Worm (Caenorhabditis elegans) whole organism, young adult: ENCODE data around the gene K08E4.8.

Source experiments
- B0035.1 ChIP-seq: sonication (generic microtip); optimal IDR thresholded peaks from 2 replicates; lab custom pipeline; 2016; ENCODE audit warnings: missing genetic modification characterization, mild to moderate bottlenecking, missing compliant biosample characterization, missing genotype, missing genetic modification reagents
- C17E4.6 ChIP-seq: fragments of 200-800 bp; sonication (Bioruptor generic); IDR thresholded peaks from 2 replicates; pipeline ENCODE4 v1.3.6; 2022; ENCODE audit warnings: missing genetic modification reagents, missing genetic modification characterization, missing compliant biosample characterization
- D2030.7 ChIP-seq: fragments of 200-800 bp; sonication (Bioruptor generic); IDR thresholded peaks from 2 replicates; pipeline ENCODE4 v1.3.6; 2022; ENCODE audit warnings: missing genetic modification reagents, missing genetic modification characterization, missing compliant biosample characterization
- F23B12.7 ChIP-seq: sonication (generic microtip); optimal IDR thresholded peaks from 2 replicates; lab custom pipeline; 2017; ENCODE audit warnings: missing genetic modification characterization, mild to moderate bottlenecking, missing compliant biosample characterization, antibody characterized with exemption, moderate library complexity; ENCODE audit not compliant: insufficient read depth
- F39B2.1 ChIP-seq: fragments of 200-800 bp; sonication (Bioruptor generic); IDR thresholded peaks from 2 replicates; pipeline ENCODE4 v1.3.6; 2022; ENCODE audit warnings: missing genetic modification reagents, missing genetic modification characterization, missing compliant biosample characterization
- F49E8.2 ChIP-seq: sonication (generic microtip); optimal IDR thresholded peaks from 3 replicates; lab custom pipeline; 2017; ENCODE audit warnings: missing genetic modification characterization, mild to moderate bottlenecking, missing compliant biosample characterization, antibody characterized with exemption, moderate library complexity; ENCODE audit not compliant: insufficient read depth
- F52B5.7 ChIP-seq: sonication (generic microtip); optimal IDR thresholded peaks from 2 replicates; lab custom pipeline; 2016; ENCODE audit warnings: mild to moderate bottlenecking, missing genetic modification characterization, missing compliant biosample characterization
- F57A8.1 ChIP-seq: fragments of 200-800 bp; sonication (Bioruptor generic); optimal IDR thresholded peaks from 2 replicates; lab custom pipeline; 2018; ENCODE audit warnings: mild to moderate bottlenecking, missing genetic modification characterization, moderate library complexity, missing compliant biosample characterization
- T07F8.4 ChIP-seq: sonication (generic microtip); optimal IDR thresholded peaks from 2 replicates; lab custom pipeline; 2016; ENCODE audit warnings: mild to moderate bottlenecking, missing genetic modification characterization, moderate library complexity, missing compliant biosample characterization
- Y56A3A.18 ChIP-seq: fragments of 200-800 bp; sonication (Bioruptor generic); IDR thresholded peaks from 2 replicates; pipeline ENCODE4 v1.3.6; 2022; ENCODE audit warnings: missing genetic modification reagents, missing genetic modification characterization, missing compliant biosample characterization
- Y79H2A.3 ChIP-seq: fragments of 200-800 bp; sonication (Bioruptor generic); conservative IDR thresholded peaks from 2 replicates; pipeline ENCODE4 v1.3.6; 2022; ENCODE audit warnings: missing genetic modification reagents, missing genetic modification characterization, missing compliant biosample characterization
- Y95B8A.8 ChIP-seq: fragments of 200-800 bp; sonication (Bioruptor generic); IDR thresholded peaks from 2 replicates; pipeline ENCODE4 v1.3.6; 2022; ENCODE audit warnings: missing genetic modification reagents, missing genetic modification characterization, missing compliant biosample characterization
- ZK185.1 ChIP-seq: sonication (generic microtip); optimal IDR thresholded peaks from 2 replicates; lab custom pipeline; 2016; ENCODE audit warnings: mild to moderate bottlenecking, missing genetic modification characterization, missing compliant biosample characterization; ENCODE audit not compliant: poor library complexity, severe bottlenecking
- akir-1 ChIP-seq: fragments of 200-800 bp; sonication (Bioruptor generic); optimal IDR thresholded peaks from 2 replicates; lab custom pipeline; 2018; ENCODE audit warnings: mild to moderate bottlenecking, missing genetic modification characterization, moderate library complexity, missing compliant biosample characterization
- atf-7 ChIP-seq: sonication (generic microtip); optimal IDR thresholded peaks from 2 replicates; lab custom pipeline; 2017; ENCODE audit warnings: mild to moderate bottlenecking, missing genetic modification characterization, missing compliant biosample characterization
- attf-6 ChIP-seq: fragments of 200-800 bp; sonication (Bioruptor generic); IDR thresholded peaks from 2 replicates; pipeline ENCODE4 v1.3.6; 2022; ENCODE audit warnings: missing genetic modification reagents, missing genetic modification characterization, missing compliant biosample characterization
- bed-2 ChIP-seq: fragments of 200-800 bp; sonication (Bioruptor generic); IDR thresholded peaks from 2 replicates; pipeline ENCODE4 v1.3.6; 2022; ENCODE audit warnings: missing genetic modification reagents, missing genetic modification characterization, missing compliant biosample characterization
- ceh-40 ChIP-seq: fragments of 200-800 bp; sonication (Bioruptor generic); IDR thresholded peaks from 2 replicates; pipeline ENCODE4 v1.3.6; 2022; ENCODE audit warnings: missing genetic modification characterization, missing compliant biosample characterization
- dpl-1 ChIP-seq: fragments of 150-350 bp; optimal IDR thresholded peaks from 2 replicates; lab custom pipeline; 2014; ENCODE audit warnings: missing biosample characterization, missing genetic modification reagents, missing genetic modification characterization
- ekl-4 ChIP-seq: fragments of 200-800 bp; sonication (Bioruptor generic); IDR thresholded peaks from 2 replicates; pipeline ENCODE4 v1.3.6; 2022; ENCODE audit warnings: missing genetic modification reagents, missing genetic modification characterization, missing compliant biosample characterization
- hsf-1 ChIP-seq: fragments of 200-800 bp; sonication (Bioruptor generic); IDR thresholded peaks from 2 replicates; pipeline ENCODE4 v1.3.6; 2022; ENCODE audit warnings: missing genetic modification reagents, missing genetic modification characterization, missing compliant biosample characterization
- lsl-1 ChIP-seq: fragments of 200-800 bp; sonication (Bioruptor generic); optimal IDR thresholded peaks from 2 replicates; lab custom pipeline; 2018; ENCODE audit warnings: mild to moderate bottlenecking, missing genetic modification characterization, moderate library complexity, missing compliant biosample characterization
- lsy-27 ChIP-seq: sonication (generic microtip); optimal IDR thresholded peaks from 2 replicates; lab custom pipeline; 2017; ENCODE audit warnings: missing genetic modification characterization, mild to moderate bottlenecking, missing compliant biosample characterization, antibody characterized with exemption, missing genotype, borderline replicate concordance; ENCODE audit not compliant: insufficient read depth
- madf-6 ChIP-seq: fragments of 200-800 bp; sonication (Bioruptor generic); IDR thresholded peaks from 2 replicates; pipeline ENCODE4 v1.3.6; 2022; ENCODE audit warnings: missing genetic modification reagents, missing genetic modification characterization, missing compliant biosample characterization
- mel-28 ChIP-seq: sonication (generic microtip); optimal IDR thresholded peaks from 2 replicates; lab custom pipeline; 2016; ENCODE audit warnings: borderline replicate concordance, mild to moderate bottlenecking, missing genetic modification characterization, missing compliant biosample characterization
- mes-4 ChIP-seq: sonication (generic microtip); optimal IDR thresholded peaks from 2 replicates; lab custom pipeline; 2016; ENCODE audit warnings: missing genotype, missing genetic modification characterization, missing compliant biosample characterization
- nhr-80 ChIP-seq: sonication (generic microtip); optimal IDR thresholded peaks from 2 replicates; lab custom pipeline; 2016; ENCODE audit warnings: missing genetic modification characterization, missing compliant biosample characterization
- rcor-1 ChIP-seq: fragments of 200-800 bp; sonication (Bioruptor generic); IDR thresholded peaks from 2 replicates; pipeline ENCODE4 v1.3.6; 2022; ENCODE audit warnings: missing genetic modification reagents, missing genetic modification characterization, missing compliant biosample characterization
- rec-8 ChIP-seq, 2 experiments: sonication (generic microtip); optimal IDR thresholded peaks; 2 replicates each; lab custom pipeline; 2016; ENCODE audit warnings: mild to moderate bottlenecking in 2 of 2, missing genetic modification characterization in 2 of 2, missing genetic modification reagents in 2 of 2, missing genotype in 2 of 2, missing biosample characterization in 1 of 2, missing compliant biosample characterization in 1 of 2, moderate library complexity in 1 of 2
- repo-1 ChIP-seq: sonication (generic microtip); optimal IDR thresholded peaks from 2 replicates; lab custom pipeline; 2017; ENCODE audit warnings: mild to moderate bottlenecking, missing genetic modification characterization, missing compliant biosample characterization
- unc-62 ChIP-seq: fragments of 150-350 bp; optimal IDR thresholded peaks from 2 replicates; lab custom pipeline; 2014; ENCODE audit warnings: missing biosample characterization, missing genetic modification reagents, missing genetic modification characterization
- zfh-2 ChIP-seq: fragments of 200-800 bp; sonication (Bioruptor generic); conservative IDR thresholded peaks from 2 replicates; pipeline ENCODE4 v1.3.6; 2022; ENCODE audit warnings: missing genetic modification reagents, missing genetic modification characterization, missing compliant biosample characterization
- ztf-18 ChIP-seq: sonication (generic microtip); optimal IDR thresholded peaks from 2 replicates; lab custom pipeline; 2016; ENCODE audit warnings: missing genotype, mild to moderate bottlenecking, missing genetic modification characterization, missing compliant biosample characterization
- ztf-3 ChIP-seq: fragments of 200-800 bp; sonication (Bioruptor generic); optimal IDR thresholded peaks from 2 replicates; lab custom pipeline; 2018; ENCODE audit warnings: mild to moderate bottlenecking, missing genetic modification characterization, missing compliant biosample characterization

The K08E4.8 gene

ce11 chrIV:12105558-12105957, 44.4 kb upstream of the K08E4.8 start, which contains the start of gene M18.3:
Gene M18.3, plus strand, starts transcription at chrIV:12105858.
- no peak for TF ChIP-seq F39B2.1 (GFP tag; lab: Robert Waterston, UW)
- TF ChIP-seq unc-62, result no peak
- TF ChIP-seq rec-8 (tag; optimal IDR thresholded peaks at IDR 0.05; lab: Kevin White, UChicago), result no peak
- no peak for TF ChIP-seq nhr-80 (tag; lab: Kevin White, UChicago)
- TF ChIP-seq rcor-1 (GFP tag; lab: Robert Waterston, UW), result no peak
- no peak for TF ChIP-seq bed-2 (GFP tag; lab: Robert Waterston, UW)
- TF ChIP-seq ZK185.1 (tag; lab: Kevin White, UChicago), result no peak
- TF ChIP-seq F23B12.7, result no peak
- TF ChIP-seq lsy-27 (tag; lab: Kevin White, UChicago), result no peak
- no peak for TF ChIP-seq Y56A3A.18 (GFP tag; lab: Robert Waterston, UW)
- no peak for TF ChIP-seq Y79H2A.3 (GFP tag; lab: Robert Waterston, UW)
- no peak for TF ChIP-seq D2030.7 (GFP tag; lab: Robert Waterston, UW)
- TF ChIP-seq B0035.1, result no peak

ce11 chrIV:12096479-12096878, 35.4 kb upstream of the K08E4.8 start, which contains the start of gene mon-2:
Gene mon-2, plus strand, starts transcription at chrIV:12096779.
- no peak for TF ChIP-seq Y95B8A.8
- no peak for TF ChIP-seq mel-28 (tag; lab: Kevin White, UChicago)
- TF ChIP-seq hsf-1 (GFP tag; lab: Robert Waterston, UW), result no peak
- no peak for TF ChIP-seq ceh-40
- TF ChIP-seq madf-6 (GFP tag; lab: Robert Waterston, UW), result no peak; the same call in 1 of the 2 replicates
- no peak for TF ChIP-seq dpl-1 (GFP tag; lab: Kevin White, UChicago)

ce11 chrIV:12093819-12094218, 32.7 kb upstream of the K08E4.8 start, which contains the start of gene F11A10.5:
Gene F11A10.5, plus strand, starts transcription at chrIV:12094119.
- TF ChIP-seq akir-1 (GFP tag; lab: Kevin White, UChicago) (no peak), ztf-3 (no peak)

ce11 chrIV:12093384-12093783, 32.3 kb upstream of the K08E4.8 start, which contains the start of gene cpsf-4:
Gene cpsf-4, minus strand, starts transcription at chrIV:12093445.
- TF ChIP-seq lsl-1 (GFP tag; lab: Kevin White, UChicago) (peak; percentile 70), F57A8.1 (no peak), mes-4 (no peak), ztf-18 (tag; lab: Kevin White, UChicago) (no peak), zfh-2 (GFP tag; lab: Robert Waterston, UW) (no peak)

ce11 chrIV:12092113-12092512, 31.0 kb upstream of the K08E4.8 start, which contains the start of gene mig-32:
Gene mig-32, minus strand, starts transcription at chrIV:12092213.
- TF ChIP-seq D2030.7 (GFP tag; lab: Robert Waterston, UW) (no peak), F52B5.7 (tag; lab: Kevin White, UChicago) (no peak), F49E8.2 (no peak), ztf-3 (no peak), repo-1 (tag; lab: Kevin White, UChicago) (no peak), atf-7 (tag; lab: Kevin White, UChicago) (no peak), C17E4.6 (GFP tag; lab: Robert Waterston, UW) (no peak), ekl-4 (no peak), T07F8.4 (no peak), attf-6 (GFP tag; lab: Robert Waterston, UW) (no peak)
- TF ChIP-seq, all 124 proteins: peak for 0
